Worm (Caenorhabditis elegans) whole organism, early embryonic: ENCODE results near the gene W10G6.1.

Experiments used
- B0310.2 ChIP-seq: sonication (generic microtip); optimal IDR thresholded peaks from 2 replicates; lab custom pipeline; 2016; ENCODE audit warnings: mild to moderate bottlenecking, missing genetic modification characterization, missing compliant biosample characterization
- aly-1 ChIP-seq: sonication (generic microtip); optimal IDR thresholded peaks from 2 replicates; lab custom pipeline; 2016; ENCODE audit warnings: missing genetic modification characterization, missing compliant biosample characterization
- ama-1 ChIP-seq: fragments of 150-350 bp; optimal IDR thresholded peaks from 2 replicates; lab custom pipeline; 2014
- flt-1 ChIP-seq: fragments of 200-800 bp; sonication (Bioruptor generic); IDR thresholded peaks from 2 replicates; pipeline ENCODE4 v1.3.6; 2022; ENCODE audit warnings: missing genetic modification characterization, missing compliant biosample characterization
- hmbx-1 ChIP-seq: sonication (generic microtip); optimal IDR thresholded peaks from 2 replicates; lab custom pipeline; 2016; ENCODE audit warnings: mild to moderate bottlenecking, missing genetic modification characterization, missing compliant biosample characterization
- hmg-4 ChIP-seq: fragments of 200-800 bp; sonication (Bioruptor generic); optimal IDR thresholded peaks from 2 replicates; lab custom pipeline; 2018; ENCODE audit warnings: mild to moderate bottlenecking, missing genetic modification characterization, missing compliant biosample characterization
- hnd-1 ChIP-seq: sonication (generic microtip); optimal IDR thresholded peaks from 2 replicates; lab custom pipeline; 2016; ENCODE audit warnings: missing genetic modification characterization, missing compliant biosample characterization
- pes-1 ChIP-seq: fragments of 200-800 bp; sonication (Bioruptor generic); IDR thresholded peaks from 2 replicates; pipeline ENCODE4 v1.3.6; 2022; ENCODE audit warnings: missing genetic modification reagents, missing genetic modification characterization, missing compliant biosample characterization
- scrt-1 ChIP-seq: fragments of 200-800 bp; sonication (Bioruptor generic); IDR thresholded peaks from 2 replicates; pipeline ENCODE4 v1.3.6; 2022; ENCODE audit warnings: missing genetic modification characterization, missing compliant biosample characterization
- tbx-37 ChIP-seq: fragments of 200-800 bp; sonication (Bioruptor generic); conservative IDR thresholded peaks from 2 replicates; pipeline ENCODE4 v1.3.6; 2022; ENCODE audit warnings: missing genetic modification reagents, missing genetic modification characterization, missing compliant biosample characterization
- tra-4 ChIP-seq: sonication (generic microtip); optimal IDR thresholded peaks from 2 replicates; lab custom pipeline; 2017; ENCODE audit warnings: missing genetic modification characterization, missing compliant biosample characterization

DNA sequence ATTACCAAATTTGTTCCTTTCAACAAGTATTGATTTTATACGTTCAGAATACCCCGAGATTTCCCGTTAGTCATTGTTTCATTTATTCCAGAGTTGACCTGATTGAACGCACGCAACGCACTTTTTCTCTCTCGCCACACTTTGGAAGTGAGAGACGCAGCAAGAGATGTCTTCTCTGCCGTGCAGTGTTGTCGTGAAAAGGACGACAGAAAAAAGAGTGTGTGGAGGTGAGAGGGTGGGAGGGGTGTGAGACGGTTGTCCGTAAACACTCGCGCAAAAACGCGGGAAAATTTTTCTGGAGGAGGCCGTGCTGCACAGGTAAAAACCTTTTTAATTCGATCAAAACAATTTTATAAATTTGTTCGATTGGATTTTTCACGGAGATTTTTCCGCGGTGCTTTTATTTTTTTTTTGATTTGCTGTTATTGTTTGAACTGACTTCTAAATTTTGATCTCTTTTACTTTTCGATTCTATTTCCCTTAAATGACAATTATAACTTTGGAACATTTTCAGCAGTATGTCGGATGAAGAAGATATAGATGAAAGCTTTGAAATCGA is 30.3 kb downstream of the W10G6.1 start, which contains the start of gene sdc-1:
- no peak for TF ChIP-seq flt-1 (GFP tag; lab: Robert Waterston, UW)
- no peak for TF ChIP-seq hnd-1
- TF ChIP-seq ama-1 (lab: Kevin White, UChicago): no peak
- no peak for TF ChIP-seq scrt-1 (GFP tag; lab: Robert Waterston, UW)
- TF ChIP-seq tbx-37 (GFP tag; lab: Robert Waterston, UW): no peak
- TF ChIP-seq hmg-4 (GFP tag; lab: Kevin White, UChicago): no peak
- no peak for TF ChIP-seq B0310.2 (tag; lab: Kevin White, UChicago)
- no peak for TF ChIP-seq tra-4
- TF ChIP-seq aly-1 (tag; lab: Kevin White, UChicago): no peak
- no peak for TF ChIP-seq hmbx-1 (tag; lab: Kevin White, UChicago)
- TF ChIP-seq pes-1 (GFP tag; lab: Robert Waterston, UW): no peak
